Worm (Caenorhabditis elegans) whole organism, young adult: ENCODE measurements around the gene F17A9.5.
"Not testable (repeated sequence)": the region's sequence is repeated elsewhere in the genome, so short reads cannot be mapped to it uniquely, and the experiment has no call there.

Experiments
- ama-1 ChIP-seq, 3 experiments: fragments of 150-350 bp in 1 of 3; sonication (generic microtip) in 2 of 3; optimal IDR thresholded peaks; 2 replicates each; lab custom pipeline; 2014 to 2018; ENCODE audit warnings: missing biosample characterization in 2 of 3, missing genetic modification characterization in 2 of 3, missing genetic modification reagents in 2 of 3
- attf-6 ChIP-seq: fragments of 200-800 bp; sonication (Bioruptor generic); IDR thresholded peaks from 2 replicates; pipeline ENCODE4 v1.3.6; 2022; ENCODE audit warnings: missing genetic modification reagents, missing genetic modification characterization, missing compliant biosample characterization
- cebp-1 ChIP-seq, 2 experiments: fragments of 200-800 bp in 1 of 2; sonication (Bioruptor generic) in 1 of 2; sonication (generic microtip) in 1 of 2; IDR thresholded peaks in 1 of 2; optimal IDR thresholded peaks in 1 of 2; 2 replicates each; pipeline versions ENCODE4 v1.3.6 to Lab custom; 2017 to 2022; ENCODE audit warnings: missing compliant biosample characterization in 2 of 2, missing genetic modification characterization in 2 of 2, mild to moderate bottlenecking in 1 of 2, missing genetic modification reagents in 1 of 2, moderate library complexity in 1 of 2
- hmg-1.2 ChIP-seq: fragments of 200-800 bp; sonication (Bioruptor generic); IDR thresholded peaks from 2 replicates; pipeline ENCODE4 v1.3.6; 2022; ENCODE audit warnings: missing genetic modification reagents, missing genetic modification characterization, missing compliant biosample characterization
- let-526 ChIP-seq: fragments of 200-800 bp; sonication (Bioruptor generic); IDR thresholded peaks from 2 replicates; pipeline ENCODE4 v1.3.6; 2022; ENCODE audit warnings: missing genetic modification reagents, missing genetic modification characterization, missing compliant biosample characterization
- lin-35 ChIP-seq, 3 experiments: fragments of 150-350 bp in 2 of 3; sonication (generic microtip) in 1 of 3; optimal IDR thresholded peaks; 2 replicates each; lab custom pipeline; 2014 to 2018; ENCODE audit warnings: missing biosample characterization in 3 of 3, missing genetic modification characterization in 3 of 3, missing genetic modification reagents in 3 of 3
- madf-3 ChIP-seq: fragments of 200-800 bp; sonication (Bioruptor generic); IDR thresholded peaks from 2 replicates; pipeline ENCODE4 v1.3.6; 2022; ENCODE audit warnings: missing genetic modification reagents, missing genetic modification characterization, missing compliant biosample characterization
- madf-8 ChIP-seq: fragments of 200-800 bp; sonication (Bioruptor generic); conservative IDR thresholded peaks from 2 replicates; pipeline ENCODE4 v1.3.6; 2022; ENCODE audit warnings: missing genetic modification reagents, missing genetic modification characterization, missing compliant biosample characterization
- repo-1 ChIP-seq: sonication (generic microtip); optimal IDR thresholded peaks from 2 replicates; lab custom pipeline; 2017; ENCODE audit warnings: mild to moderate bottlenecking, missing genetic modification characterization, missing compliant biosample characterization
- unc-62 ChIP-seq: fragments of 150-350 bp; optimal IDR thresholded peaks from 2 replicates; lab custom pipeline; 2014; ENCODE audit warnings: missing biosample characterization, missing genetic modification reagents, missing genetic modification characterization
- zim-3 ChIP-seq: sonication (generic microtip); optimal IDR thresholded peaks from 2 replicates; lab custom pipeline; 2017; ENCODE audit warnings: mild to moderate bottlenecking, missing genetic modification characterization, moderate library complexity, missing compliant biosample characterization
- ztf-26 ChIP-seq: sonication (generic microtip); optimal IDR thresholded peaks from 2 replicates; lab custom pipeline; 2017; ENCODE audit warnings: missing genetic modification characterization, missing compliant biosample characterization
- ztf-28 ChIP-seq: fragments of 200-800 bp; sonication (Bioruptor generic); IDR thresholded peaks from 2 replicates; pipeline ENCODE4 v1.3.6; 2022; ENCODE audit warnings: missing genetic modification reagents, missing genetic modification characterization, missing compliant biosample characterization

ce11 chrV:6072190-6072589 lies 40.6 kb downstream of the F17A9.5 start:
- not testable (repeated sequence) for TF ChIP-seq cebp-1 (GFP tag; IDR thresholded peaks at IDR 0.05; lab: Robert Waterston, UW); cebp-1 (tag; optimal IDR thresholded peaks at IDR 0.05; lab: Kevin White, UChicago); repo-1 (tag; lab: Kevin White, UChicago); ztf-28; attf-6 (GFP tag; lab: Robert Waterston, UW); madf-3 (GFP tag; lab: Robert Waterston, UW); lin-35 (GFP tag; optimal IDR thresholded peaks at IDR 0.05; lab: Kevin White, UChicago); zim-3 (tag; lab: Kevin White, UChicago); let-526; unc-62 (GFP tag; lab: Kevin White, UChicago); ztf-26 (tag; lab: Kevin White, UChicago); ama-1 (optimal IDR thresholded peaks at IDR 0.05; lab: Kevin White, UChicago); ama-1 (GFP tag; optimal IDR thresholded peaks at IDR 0.05; lab: Kevin White, UChicago); hmg-1.2 (GFP tag; lab: Robert Waterston, UW); madf-8 (GFP tag; lab: Robert Waterston, UW)
